Worm (Caenorhabditis elegans) whole organism, late embryonic: ENCODE results near the gene clec-175.

Experiments
- T23F11.4 ChIP-seq: fragments of 200-800 bp; sonication (Bioruptor generic); optimal IDR thresholded peaks from 2 replicates; lab custom pipeline; 2018; ENCODE audit warnings: mild to moderate bottlenecking, missing genetic modification characterization, missing compliant biosample characterization
- ceh-18 ChIP-seq: sonication (generic microtip); optimal IDR thresholded peaks from 2 replicates; lab custom pipeline; 2016; ENCODE audit warnings: missing genetic modification characterization, missing compliant biosample characterization
- elt-2 ChIP-seq: sonication (generic microtip); optimal IDR thresholded peaks from 2 replicates; lab custom pipeline; 2016; ENCODE audit warnings: missing genetic modification reagents, missing genetic modification characterization, missing compliant biosample characterization
- fkh-10 ChIP-seq: fragments of 150-350 bp; optimal IDR thresholded peaks from 2 replicates; lab custom pipeline; 2014; ENCODE audit warnings: missing biosample characterization, missing genetic modification reagents, missing genetic modification characterization
- pag-3 ChIP-seq: sonication (generic microtip); optimal IDR thresholded peaks from 2 replicates; lab custom pipeline; 2016; ENCODE audit warnings: missing compliant biosample characterization, missing genetic modification characterization, borderline replicate concordance
- sox-2 ChIP-seq: fragments of 200-800 bp; sonication (Bioruptor generic); IDR thresholded peaks from 2 replicates; pipeline ENCODE4 v1.3.6; 2022; ENCODE audit warnings: missing genetic modification reagents, missing genetic modification characterization, missing compliant biosample characterization
- tbx-7 ChIP-seq: sonication (generic microtip); optimal IDR thresholded peaks from 2 replicates; lab custom pipeline; 2016; ENCODE audit warnings: missing genotype, missing genetic modification characterization, missing compliant biosample characterization
- zip-5 ChIP-seq: sonication (generic microtip); optimal IDR thresholded peaks from 2 replicates; lab custom pipeline; 2016; ENCODE audit warnings: missing genetic modification characterization, missing compliant biosample characterization

DNA sequence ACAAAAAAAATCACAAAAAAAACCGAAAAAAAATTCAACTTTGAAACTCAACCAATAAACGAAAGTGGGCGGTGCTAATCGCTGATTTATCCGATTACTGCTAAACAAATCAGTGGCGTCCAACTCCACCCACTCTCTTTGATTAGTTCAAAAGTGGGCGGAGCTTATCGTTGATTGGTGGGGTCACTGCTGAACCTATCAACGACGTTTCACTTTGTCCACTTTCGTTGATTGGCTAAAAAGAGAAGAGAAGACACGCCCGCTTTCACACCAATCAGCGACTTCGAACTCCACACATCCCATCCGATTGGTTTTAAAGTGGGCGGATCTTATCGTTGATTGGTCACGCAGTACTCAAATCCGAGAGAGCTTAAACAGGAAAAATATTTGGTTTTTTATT is 1.8 kb downstream of the clec-175 start:
- TF ChIP-seq ceh-18 (tag; lab: Kevin White, UChicago): no peak
- no peak for TF ChIP-seq fkh-10 (GFP tag; lab: Kevin White, UChicago)
- TF ChIP-seq sox-2 (GFP tag; lab: Robert Waterston, UW): no peak
- TF ChIP-seq elt-2 (tag; lab: Kevin White, UChicago): no peak
- no peak for TF ChIP-seq tbx-7 (tag; lab: Kevin White, UChicago)
- TF ChIP-seq pag-3 (tag; lab: Kevin White, UChicago): no peak
- no peak for TF ChIP-seq T23F11.4 (GFP tag; lab: Kevin White, UChicago)
- no peak for TF ChIP-seq zip-5 (tag; lab: Kevin White, UChicago)
